Fruit fly (Drosophila melanogaster) whole organism, prepupa: Measurements from ENCODE around the gene HDAC4.

Source experiments
- Blimp-1 ChIP-seq: fragments of 200-800 bp; sonication (Bioruptor generic); optimal IDR thresholded peaks from 3 replicates; lab custom pipeline; 2017; ENCODE audit warnings: missing biosample characterization, missing genetic modification characterization, mild to moderate bottlenecking, moderate library complexity, missing genetic modification reagents
- CG10631 ChIP-seq: fragments of 200-800 bp; sonication (Bioruptor generic); optimal IDR thresholded peaks from 2 replicates; lab custom pipeline; 2016; ENCODE audit warnings: missing biosample characterization, missing genetic modification characterization
- CG11762 ChIP-seq: fragments of 200-800 bp; sonication (Bioruptor generic); optimal IDR thresholded peaks from 3 replicates; lab custom pipeline; 2016; ENCODE audit warnings: missing biosample characterization, missing genetic modification characterization; ENCODE audit not compliant: insufficient read depth
- CG11902 ChIP-seq: fragments of 200-800 bp; sonication (Bioruptor generic); optimal IDR thresholded peaks from 3 replicates; lab custom pipeline; 2016; ENCODE audit warnings: missing biosample characterization, missing genetic modification characterization
- CG15336 ChIP-seq: fragments of 200-800 bp; sonication (Bioruptor generic); IDR thresholded peaks from 2 replicates; pipeline ENCODE4 v1.3.6; 2022; ENCODE audit warnings: missing biosample characterization, missing genetic modification characterization
- CG1621 ChIP-seq: fragments of 200-800 bp; sonication (Bioruptor generic); optimal IDR thresholded peaks from 3 replicates; lab custom pipeline; 2018; ENCODE audit warnings: missing biosample characterization, mild to moderate bottlenecking, missing genetic modification characterization
- CG16779 ChIP-seq: fragments of 200-800 bp; sonication (Bioruptor generic); optimal IDR thresholded peaks from 3 replicates; lab custom pipeline; 2017; ENCODE audit warnings: missing biosample characterization, mild to moderate bottlenecking, missing genetic modification characterization
- CG3032 ChIP-seq: fragments of 200-800 bp; optimal IDR thresholded peaks from 2 replicates; lab custom pipeline; 2019; ENCODE audit warnings: missing biosample characterization, mild to moderate bottlenecking, missing genetic modification characterization, moderate library complexity
- CG31627 ChIP-seq: fragments of 200-800 bp; sonication (Bioruptor generic); optimal IDR thresholded peaks from 3 replicates; lab custom pipeline; 2016; ENCODE audit warnings: missing biosample characterization, missing genetic modification characterization
- CG32006 ChIP-seq: fragments of 200-800 bp; sonication (Bioruptor generic); optimal IDR thresholded peaks from 3 replicates; lab custom pipeline; 2017; ENCODE audit warnings: missing biosample characterization, mild to moderate bottlenecking, missing genetic modification characterization
- CG34406 ChIP-seq: fragments of 200-800 bp; sonication (Bioruptor generic); optimal IDR thresholded peaks from 3 replicates; lab custom pipeline; 2016; ENCODE audit warnings: missing biosample characterization, missing genetic modification characterization
- CG3919 ChIP-seq: fragments of 200-800 bp; sonication (Bioruptor generic); optimal IDR thresholded peaks from 3 replicates; lab custom pipeline; 2016; ENCODE audit warnings: missing biosample characterization, missing genetic modification characterization
- CG4318 ChIP-seq: fragments of 200-800 bp; sonication (Bioruptor generic); optimal IDR thresholded peaks from 3 replicates; lab custom pipeline; 2017; ENCODE audit warnings: missing biosample characterization, mild to moderate bottlenecking, missing genetic modification characterization
- CG6163 ChIP-seq: fragments of 200-800 bp; sonication (Bioruptor generic); IDR thresholded peaks from 3 replicates; pipeline ENCODE4 v1.3.6; 2022; ENCODE audit warnings: missing biosample characterization, missing genetic modification characterization
- CG6276 ChIP-seq: fragments of 200-800 bp; sonication (Bioruptor generic); optimal IDR thresholded peaks from 2 replicates; lab custom pipeline; 2017; ENCODE audit warnings: missing biosample characterization, mild to moderate bottlenecking, missing genetic modification characterization
- CG6792 ChIP-seq: fragments of 200-800 bp; sonication (Bioruptor generic); optimal IDR thresholded peaks from 3 replicates; lab custom pipeline; 2016; ENCODE audit warnings: missing biosample characterization, missing genetic modification characterization
- CG6808 ChIP-seq: fragments of 200-800 bp; sonication (Bioruptor generic); optimal IDR thresholded peaks from 3 replicates; lab custom pipeline; 2017; ENCODE audit warnings: missing biosample characterization, missing genetic modification characterization, mild to moderate bottlenecking, moderate library complexity, missing genetic modification reagents
- CG8119 ChIP-seq: fragments of 200-800 bp; sonication (Bioruptor generic); IDR thresholded peaks from 3 replicates; pipeline ENCODE4 v1.3.6; 2022; ENCODE audit warnings: missing biosample characterization, missing genetic modification characterization
- CG8319 ChIP-seq: fragments of 200-800 bp; sonication (Bioruptor generic); optimal IDR thresholded peaks from 3 replicates; lab custom pipeline; 2016; ENCODE audit warnings: missing biosample characterization, missing genetic modification characterization
- CG9139 ChIP-seq: fragments of 200-800 bp; sonication (Bioruptor generic); optimal IDR thresholded peaks from 3 replicates; lab custom pipeline; 2017; ENCODE audit warnings: missing biosample characterization, mild to moderate bottlenecking, missing genetic modification characterization
- Eip78C ChIP-seq: fragments of 200-800 bp; sonication (Bioruptor generic); peaks from one replicate; lab custom pipeline; 2016; ENCODE audit warnings: missing biosample characterization, missing genetic modification characterization
- Ets21C ChIP-seq: fragments of 200-800 bp; sonication (Bioruptor generic); optimal IDR thresholded peaks from 3 replicates; lab custom pipeline; 2016; ENCODE audit warnings: missing biosample characterization, missing genetic modification characterization
- Gug ChIP-seq: fragments of 200-800 bp; sonication (Bioruptor generic); IDR thresholded peaks from 2 replicates; pipeline ENCODE4 v1.3.6; 2022; ENCODE audit warnings: missing biosample characterization, missing genetic modification characterization
- Hr39 ChIP-seq: fragments of 200-800 bp; sonication (Bioruptor generic); optimal IDR thresholded peaks from 2 replicates; lab custom pipeline; 2016; ENCODE audit warnings: missing biosample characterization, missing genetic modification characterization
- Hr4 ChIP-seq: fragments of 200-800 bp; sonication (Bioruptor generic); optimal IDR thresholded peaks from 3 replicates; lab custom pipeline; 2016; ENCODE audit warnings: missing biosample characterization, missing genetic modification characterization
- Lpt ChIP-seq: fragments of 200-800 bp; sonication (Bioruptor generic); optimal IDR thresholded peaks from 3 replicates; lab custom pipeline; 2016; ENCODE audit warnings: missing biosample characterization, missing genetic modification characterization
- Met ChIP-seq: fragments of 200-800 bp; sonication (Bioruptor generic); optimal IDR thresholded peaks from 3 replicates; lab custom pipeline; 2016; ENCODE audit warnings: missing biosample characterization, missing genetic modification characterization
- OdsH ChIP-seq: fragments of 200-800 bp; sonication (Bioruptor generic); optimal IDR thresholded peaks from 3 replicates; lab custom pipeline; 2016; ENCODE audit warnings: missing biosample characterization, missing genetic modification characterization
- Smox ChIP-seq: fragments of 200-800 bp; sonication (Bioruptor generic); optimal IDR thresholded peaks from 3 replicates; lab custom pipeline; 2016; ENCODE audit warnings: missing biosample characterization, missing genetic modification characterization
- Sox102F ChIP-seq: fragments of 200-800 bp; sonication (Bioruptor generic); optimal IDR thresholded peaks from 2 replicates; lab custom pipeline; 2016; ENCODE audit warnings: missing biosample characterization, mild to moderate bottlenecking, missing genetic modification characterization
- Sox14 ChIP-seq: fragments of 200-800 bp; sonication (Bioruptor generic); optimal IDR thresholded peaks from 3 replicates; lab custom pipeline; 2016; ENCODE audit warnings: missing biosample characterization, missing genetic modification characterization
- Sox15 ChIP-seq: fragments of 200-800 bp; sonication (Bioruptor generic); optimal IDR thresholded peaks from 3 replicates; lab custom pipeline; 2016; ENCODE audit warnings: missing biosample characterization, missing genetic modification characterization
- achi ChIP-seq: fragments of 200-800 bp; sonication (Bioruptor generic); optimal IDR thresholded peaks from 3 replicates; lab custom pipeline; 2016; ENCODE audit warnings: missing biosample characterization, missing genetic modification characterization
- acj6 ChIP-seq: fragments of 200-800 bp; sonication (Bioruptor generic); optimal IDR thresholded peaks from 3 replicates; lab custom pipeline; 2016; ENCODE audit warnings: missing biosample characterization, missing genetic modification characterization
- cyc ChIP-seq: fragments of 200-800 bp; sonication (Bioruptor generic); optimal IDR thresholded peaks from 3 replicates; lab custom pipeline; 2016; ENCODE audit warnings: missing biosample characterization, missing genetic modification characterization
- dac ChIP-seq: fragments of 200-800 bp; sonication (Bioruptor generic); optimal IDR thresholded peaks from 2 replicates; lab custom pipeline; 2017; ENCODE audit warnings: missing biosample characterization, mild to moderate bottlenecking, missing genetic modification characterization
- dsx ChIP-seq: fragments of 200-800 bp; optimal IDR thresholded peaks from 3 replicates; lab custom pipeline; 2019; ENCODE audit warnings: missing biosample characterization, mild to moderate bottlenecking, missing genetic modification characterization, moderate library complexity; ENCODE audit not compliant: poor library complexity, severe bottlenecking
- eg ChIP-seq: fragments of 200-800 bp; sonication (Bioruptor generic); IDR thresholded peaks from 3 replicates; pipeline ENCODE4 v1.3.6; 2022; ENCODE audit warnings: missing biosample characterization, missing genetic modification characterization
- fd59A ChIP-seq: fragments of 200-800 bp; sonication (Bioruptor generic); optimal IDR thresholded peaks from 2 replicates; lab custom pipeline; 2017; ENCODE audit warnings: missing biosample characterization, mild to moderate bottlenecking, missing genetic modification characterization, missing genetic modification reagents
- fd85E ChIP-seq: fragments of 200-800 bp; sonication (Bioruptor generic); optimal IDR thresholded peaks from 3 replicates; lab custom pipeline; 2016; ENCODE audit warnings: missing biosample characterization, missing genetic modification characterization
- fkh ChIP-seq: fragments of 200-800 bp; sonication (Bioruptor generic); optimal IDR thresholded peaks from 3 replicates; lab custom pipeline; 2017; ENCODE audit warnings: missing biosample characterization, mild to moderate bottlenecking, missing genetic modification characterization, moderate library complexity
- lz ChIP-seq: fragments of 200-800 bp; sonication (Bioruptor generic); optimal IDR thresholded peaks from 3 replicates; lab custom pipeline; 2016; ENCODE audit warnings: missing biosample characterization, missing genetic modification characterization
- pdm3 ChIP-seq: fragments of 200-800 bp; sonication (Bioruptor generic); optimal IDR thresholded peaks from 3 replicates; lab custom pipeline; 2016; ENCODE audit warnings: missing biosample characterization, missing genetic modification characterization
- salr ChIP-seq, 2 experiments: fragments of 200-800 bp; sonication (Bioruptor generic); optimal IDR thresholded peaks; 3 replicates each; lab custom pipeline; 2016 to 2018; ENCODE audit warnings: missing biosample characterization in 2 of 2, missing genetic modification characterization in 2 of 2, mild to moderate bottlenecking in 1 of 2
- spab ChIP-seq: fragments of 200-800 bp; sonication (Bioruptor generic); optimal IDR thresholded peaks from 2 replicates; lab custom pipeline; 2017; ENCODE audit warnings: missing biosample characterization, mild to moderate bottlenecking, missing genetic modification characterization, missing genetic modification reagents
- ss ChIP-seq, 2 experiments: fragments of 200-800 bp; sonication (Bioruptor generic); optimal IDR thresholded peaks; 2 replicates in 1 of 2; 3 replicates in 1 of 2; lab custom pipeline; 2017 to 2018; ENCODE audit warnings: mild to moderate bottlenecking in 2 of 2, missing biosample characterization in 2 of 2, missing genetic modification characterization in 2 of 2, moderate library complexity in 1 of 2
- svp ChIP-seq: fragments of 200-800 bp; sonication (Bioruptor generic); peaks from one replicate; lab custom pipeline; 2016; ENCODE audit warnings: missing biosample characterization, missing genetic modification characterization
- topi ChIP-seq: fragments of 200-800 bp; sonication (Bioruptor generic); optimal IDR thresholded peaks from 3 replicates; lab custom pipeline; 2016; ENCODE audit warnings: missing biosample characterization, missing genetic modification characterization

HDAC4 gene

DNA sequence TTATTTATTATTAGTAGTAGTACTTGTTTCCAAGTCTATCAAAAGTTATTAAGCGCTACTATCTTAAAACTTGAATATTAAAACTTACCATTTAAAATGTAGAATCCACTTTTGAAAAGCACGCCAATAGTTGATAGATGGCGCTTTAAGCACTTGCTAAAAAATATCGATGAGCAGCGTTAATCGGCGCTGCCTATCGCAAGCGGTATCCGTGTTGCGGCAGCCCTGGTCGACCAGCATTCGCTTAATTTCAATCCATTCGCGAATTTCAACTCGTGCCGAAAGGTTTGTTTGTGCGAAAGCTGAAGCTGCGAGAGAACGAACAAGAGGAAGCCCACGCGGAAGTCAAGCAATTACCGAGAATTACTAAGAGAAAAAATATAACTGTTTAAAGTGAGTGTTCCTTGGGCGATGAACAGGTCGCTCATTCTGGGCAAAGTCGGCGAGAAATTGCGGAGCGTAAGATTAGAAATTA is 44.2 kb upstream of the HDAC4 start, which contains the start of gene Prx2 (continued):
- peak; percentile 6 for TF ChIP-seq Smox
- peak; percentile 34 for TF ChIP-seq CG6276 (GFP tag; lab: Kevin White, UChicago)
- TF ChIP-seq CG11762 (GFP tag; lab: Kevin White, UChicago): no peak
- TF ChIP-seq ss (GFP tag; optimal IDR thresholded peaks at IDR 0.05; lab: Kevin White, UChicago): peak; percentile 0 to 49
- TF ChIP-seq pdm3 (GFP tag; lab: Kevin White, UChicago): no peak
- TF ChIP-seq svp (GFP tag; lab: Kevin White, UChicago): peak; percentile 22
- no peak for TF ChIP-seq Lpt (GFP tag; lab: Kevin White, UChicago)
- no peak for TF ChIP-seq fd59A (GFP tag; lab: Kevin White, UChicago)
- TF ChIP-seq fd85E (GFP tag; lab: Kevin White, UChicago): no peak
- TF ChIP-seq cyc (GFP tag; lab: Kevin White, UChicago): peak; percentile 26
- 0 out of 3 replicates have a peak, but pooled peaks have one; percentile 24 for TF ChIP-seq eg (GFP tag; lab: Robert Waterston, UW)
- no peak for TF ChIP-seq Blimp-1 (GFP tag; lab: Kevin White, UChicago)
- TF ChIP-seq CG6792: no peak
- TF ChIP-seq Sox15 (GFP tag; lab: Kevin White, UChicago): no peak
- no peak for TF ChIP-seq CG8319 (GFP tag; lab: Kevin White, UChicago)
- peak; percentile 26 for TF ChIP-seq achi
- no peak for TF ChIP-seq CG32006 (GFP tag; lab: Kevin White, UChicago)
- no peak for TF ChIP-seq Ets21C (GFP tag; lab: Kevin White, UChicago)
- peak; percentile 46 for TF ChIP-seq CG9139 (GFP tag; lab: Kevin White, UChicago)
- no peak for TF ChIP-seq acj6

DNA sequence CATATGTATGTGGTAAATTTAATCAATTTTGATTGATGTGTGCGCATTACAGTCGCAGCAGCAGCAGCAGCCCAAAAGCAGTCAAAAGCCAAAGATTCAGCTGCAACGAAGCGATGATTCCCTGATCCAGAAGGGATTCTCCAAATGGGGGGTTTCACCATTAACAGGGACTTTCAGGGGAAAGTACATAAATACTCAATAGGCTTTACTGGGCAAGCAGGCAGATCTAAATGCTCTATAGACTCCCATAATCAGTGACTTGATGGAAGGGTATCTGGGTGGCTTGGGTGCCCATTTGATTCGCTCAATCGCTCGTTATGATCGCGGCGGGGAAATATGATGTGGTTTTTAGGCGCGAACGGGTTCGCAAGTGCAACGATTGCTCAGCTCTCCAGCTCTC is 39.9 kb upstream of the HDAC4 start:
- no peak for TF ChIP-seq CG16779
- TF ChIP-seq lz (GFP tag; lab: Kevin White, UChicago): peak; percentile 47
- TF ChIP-seq CG3032 (tag; lab: Kevin White, UChicago): no peak
- no peak for TF ChIP-seq CG6808 (GFP tag; lab: Kevin White, UChicago)
- TF ChIP-seq fd59A (GFP tag; lab: Kevin White, UChicago): no peak
- TF ChIP-seq Met (GFP tag; lab: Kevin White, UChicago): peak; percentile 49
- TF ChIP-seq pdm3 (GFP tag; lab: Kevin White, UChicago): peak; percentile 25
- TF ChIP-seq Eip78C: peak; percentile 51
- TF ChIP-seq Sox102F (GFP tag; lab: Kevin White, UChicago): peak; percentile 12
- TF ChIP-seq svp (GFP tag; lab: Kevin White, UChicago): peak; percentile 80
- TF ChIP-seq dac (GFP tag; lab: Kevin White, UChicago): no peak
- no peak for TF ChIP-seq fd85E (GFP tag; lab: Kevin White, UChicago)
- TF ChIP-seq topi: peak; percentile 6
- no peak for TF ChIP-seq acj6
- TF ChIP-seq CG34406 (GFP tag; lab: Kevin White, UChicago): no peak
- TF ChIP-seq OdsH (GFP tag; lab: Kevin White, UChicago): peak; percentile 7
- no peak for TF ChIP-seq CG4318 (GFP tag; lab: Kevin White, UChicago)
- peak; percentile 51 for TF ChIP-seq Hr39 (GFP tag; lab: Kevin White, UChicago)
- no peak for TF ChIP-seq CG10631 (GFP tag; lab: Kevin White, UChicago)
- no peak for TF ChIP-seq CG3919 (GFP tag; lab: Kevin White, UChicago)
- peak; percentile 17 for TF ChIP-seq Smox
- TF ChIP-seq salr (GFP tag; optimal IDR thresholded peaks at IDR 0.05; lab: Kevin White, UChicago): no peak
- TF ChIP-seq CG11762 (GFP tag; lab: Kevin White, UChicago): no peak
- no peak for TF ChIP-seq Hr4 (GFP tag; lab: Kevin White, UChicago)
- TF ChIP-seq CG6792: no peak
- peak; percentile 35; the same call in 1 of the 3 replicates for TF ChIP-seq CG8119 (GFP tag; lab: Robert Waterston, UW)
- TF ChIP-seq ss (GFP tag; optimal IDR thresholded peaks at IDR 0.05; lab: Kevin White, UChicago): no peak
- peak; percentile 53 for TF ChIP-seq CG15336
- TF ChIP-seq Gug (GFP tag; lab: Robert Waterston, UW): no peak
- no peak for TF ChIP-seq Ets21C (GFP tag; lab: Kevin White, UChicago)
- TF ChIP-seq dsx: no peak
- TF ChIP-seq fkh (GFP tag; lab: Kevin White, UChicago): no peak
- TF ChIP-seq CG1621: no peak
- peak; percentile 31; the same call in 1 of the 3 replicates for TF ChIP-seq CG6163 (GFP tag; lab: Robert Waterston, UW)
- TF ChIP-seq CG31627: peak; percentile 54
- TF ChIP-seq CG9139 (GFP tag; lab: Kevin White, UChicago): no peak
- TF ChIP-seq Sox14 (GFP tag; lab: Kevin White, UChicago): no peak
- TF ChIP-seq Blimp-1 (GFP tag; lab: Kevin White, UChicago): no peak
- TF ChIP-seq spab (GFP tag; lab: Kevin White, UChicago): no peak
- no peak for TF ChIP-seq CG11902 (GFP tag; lab: Kevin White, UChicago)
